Fruit fly (Drosophila melanogaster) whole organism, embryonic: ENCODE measurements around the gene qless.
A peak's percentile ranks its signal among the peaks of the same experiment; 100 is the strongest.

Source experiments
- Bgb ChIP-seq: fragments of 200-800 bp; sonication (Bioruptor generic); IDR thresholded peaks from 2 replicates; pipeline ENCODE4 v1.3.6; 2022; ENCODE audit warnings: missing biosample characterization, missing genetic modification characterization; ENCODE audit not compliant: partially characterized antibody
- CG10959 ChIP-seq: fragments of 200-800 bp; sonication (Bioruptor generic); IDR thresholded peaks from 2 replicates; pipeline ENCODE4 v1.3.6; 2022; ENCODE audit warnings: missing biosample characterization, missing genetic modification characterization
- CG11085 ChIP-seq: fragments of 200-800 bp; sonication (Bioruptor generic); IDR thresholded peaks from 2 replicates; pipeline ENCODE4 v1.3.6; 2022; ENCODE audit warnings: missing biosample characterization, missing genetic modification characterization
- CG14860 ChIP-seq: fragments of 200-800 bp; sonication (Bioruptor generic); IDR thresholded peaks from 3 replicates; pipeline ENCODE4 v1.3.6; 2022; ENCODE audit warnings: missing biosample characterization, missing genetic modification characterization; ENCODE audit not compliant: partially characterized antibody
- CG15011 ChIP-seq: fragments of 200-800 bp; sonication (Bioruptor generic); optimal IDR thresholded peaks from 3 replicates; lab custom pipeline; 2018; ENCODE audit warnings: missing biosample characterization, mild to moderate bottlenecking, missing genetic modification characterization
- CG1603 ChIP-seq: fragments of 200-800 bp; sonication (Bioruptor generic); optimal IDR thresholded peaks from 2 replicates; lab custom pipeline; 2019; ENCODE audit warnings: missing biosample characterization, mild to moderate bottlenecking, missing genetic modification characterization, moderate library complexity
- CG16815 ChIP-seq: fragments of 200-800 bp; sonication (Bioruptor generic); optimal IDR thresholded peaks from 3 replicates; lab custom pipeline; 2017; ENCODE audit warnings: missing biosample characterization, mild to moderate bottlenecking, missing genetic modification characterization
- CG16863 ChIP-seq: fragments of 200-800 bp; sonication (Bioruptor generic); optimal IDR thresholded peaks from 3 replicates; lab custom pipeline; 2016; ENCODE audit warnings: missing biosample characterization, missing genetic modification characterization
- CG17186 ChIP-seq: fragments of 200-800 bp; sonication (Bioruptor generic); optimal IDR thresholded peaks from 3 replicates; lab custom pipeline; 2017; ENCODE audit warnings: missing biosample characterization, missing genetic modification reagents, missing genetic modification characterization
- CG17802 ChIP-seq: fragments of 200-800 bp; sonication (Bioruptor generic); optimal IDR thresholded peaks from 2 replicates; lab custom pipeline; 2018; ENCODE audit warnings: missing biosample characterization, mild to moderate bottlenecking, missing genetic modification characterization, moderate library complexity
- CG18011 ChIP-seq: fragments of 200-800 bp; sonication (Bioruptor generic); optimal IDR thresholded peaks from 2 replicates; lab custom pipeline; 2017; ENCODE audit warnings: missing biosample characterization, missing genetic modification characterization, mild to moderate bottlenecking, moderate library complexity, missing genotype
- CG2199 ChIP-seq: fragments of 200-800 bp; sonication (Bioruptor generic); IDR thresholded peaks from 3 replicates; pipeline ENCODE4 v1.3.6; 2022; ENCODE audit warnings: missing biosample characterization, missing genetic modification characterization
- CG32772 ChIP-seq: fragments of 200-800 bp; sonication (Bioruptor generic); IDR thresholded peaks from 2 replicates; pipeline ENCODE4 v1.3.6; 2022; ENCODE audit warnings: missing biosample characterization, missing genetic modification characterization
- CG3995 ChIP-seq: fragments of 200-800 bp; sonication (Bioruptor generic); optimal IDR thresholded peaks from 3 replicates; lab custom pipeline; 2016; ENCODE audit warnings: missing biosample characterization, missing genetic modification characterization
- CG4282 ChIP-seq: fragments of 200-800 bp; sonication (Bioruptor generic); optimal IDR thresholded peaks from 2 replicates; lab custom pipeline; 2016; ENCODE audit warnings: missing biosample characterization, missing genetic modification characterization
- CG4424 ChIP-seq: fragments of 200-800 bp; sonication (Bioruptor generic); optimal IDR thresholded peaks from 3 replicates; lab custom pipeline; 2016; ENCODE audit warnings: missing biosample characterization, missing genetic modification characterization
- CG6254 ChIP-seq: fragments of 200-800 bp; sonication (Bioruptor generic); optimal IDR thresholded peaks from 3 replicates; lab custom pipeline; 2017; ENCODE audit warnings: mild to moderate bottlenecking, missing biosample characterization, missing genetic modification reagents, missing genetic modification characterization
- CG6683 ChIP-seq: fragments of 200-800 bp; sonication (Bioruptor generic); optimal IDR thresholded peaks from 2 replicates; lab custom pipeline; 2017; ENCODE audit warnings: missing biosample characterization, mild to moderate bottlenecking, missing genetic modification characterization, missing genetic modification reagents
- CG6765 ChIP-seq: fragments of 200-800 bp; sonication (Bioruptor generic); optimal IDR thresholded peaks from 3 replicates; lab custom pipeline; 2017; ENCODE audit warnings: missing biosample characterization, mild to moderate bottlenecking, missing genetic modification characterization
- CG6813 ChIP-seq: fragments of 200-800 bp; sonication (Bioruptor generic); optimal IDR thresholded peaks from 2 replicates; lab custom pipeline; 2017; ENCODE audit warnings: missing biosample characterization, missing genetic modification characterization, mild to moderate bottlenecking, moderate library complexity, missing genetic modification reagents
- Eip74EF ChIP-seq, 2 experiments: fragments of 200-800 bp in 1 of 2; fragments of >200 bp in 1 of 2; sonication (Bioruptor generic) in 1 of 2; optimal IDR thresholded peaks; 2 replicates each; lab custom pipeline; 2017 to 2019; ENCODE audit warnings: missing biosample characterization in 2 of 2, missing genetic modification characterization in 2 of 2, mild to moderate bottlenecking in 1 of 2, moderate library complexity in 1 of 2
- Ets65A ChIP-seq: fragments of 200-800 bp; sonication (Bioruptor generic); peaks from one replicate; lab custom pipeline; 2016; ENCODE audit warnings: missing biosample characterization, missing genetic modification characterization
- HHEX ChIP-seq: fragments of 200-800 bp; sonication (Bioruptor generic); optimal IDR thresholded peaks from 3 replicates; lab custom pipeline; 2017; ENCODE audit warnings: missing biosample characterization, mild to moderate bottlenecking, missing genetic modification characterization, missing genetic modification reagents
- Med ChIP-seq: fragments of 200-800 bp; sonication (Bioruptor generic); peaks from one replicate; lab custom pipeline; 2016; ENCODE audit warnings: missing biosample characterization, missing genetic modification characterization, mild to moderate bottlenecking, inconsistent platforms, moderate library complexity
- Myb ChIP-seq: fragments of 200-800 bp; sonication (Bioruptor generic); optimal IDR thresholded peaks from 2 replicates; lab custom pipeline; 2016; ENCODE audit warnings: missing biosample characterization, missing genetic modification characterization
- Neu2 ChIP-seq: fragments of 200-800 bp; sonication (Bioruptor generic); optimal IDR thresholded peaks from 3 replicates; lab custom pipeline; 2016; ENCODE audit warnings: missing biosample characterization, missing genetic modification characterization, borderline replicate concordance
- Nf-YA ChIP-seq: fragments of 200-800 bp; sonication (Bioruptor generic); IDR thresholded peaks from 2 replicates; pipeline ENCODE4 v1.3.6; 2022; ENCODE audit warnings: missing biosample characterization, missing genetic modification characterization
- Nf-YB ChIP-seq: fragments of 200-800 bp; sonication (Bioruptor generic); optimal IDR thresholded peaks from 3 replicates; lab custom pipeline; 2019; ENCODE audit warnings: missing biosample characterization, mild to moderate bottlenecking, missing genetic modification characterization, moderate library complexity
- amos ChIP-seq: fragments of 200-800 bp; sonication (Bioruptor generic); IDR thresholded peaks from 2 replicates; pipeline ENCODE4 v1.3.6; 2022; ENCODE audit warnings: missing biosample characterization, missing genetic modification characterization; ENCODE audit not compliant: partially characterized antibody
- ash1 ChIP-seq: fragments of 200-800 bp; sonication (Bioruptor generic); optimal IDR thresholded peaks from 2 replicates; lab custom pipeline; 2018; ENCODE audit warnings: missing biosample characterization, mild to moderate bottlenecking, missing genetic modification characterization
- bab2 ChIP-seq: fragments of 200-800 bp; sonication (Bioruptor generic); optimal IDR thresholded peaks from 2 replicates; lab custom pipeline; 2016; ENCODE audit warnings: missing biosample characterization, missing genetic modification characterization
- caup ChIP-seq: fragments of 200-800 bp; sonication (Bioruptor generic); optimal IDR thresholded peaks from 3 replicates; lab custom pipeline; 2017; ENCODE audit warnings: missing biosample characterization, mild to moderate bottlenecking, missing genetic modification characterization, moderate library complexity; ENCODE audit not compliant: severe bottlenecking
- corto ChIP-seq: fragments of 200-800 bp; sonication (Bioruptor generic); optimal IDR thresholded peaks from 2 replicates; lab custom pipeline; 2016; ENCODE audit warnings: missing biosample characterization, mild to moderate bottlenecking, missing genetic modification characterization, moderate library complexity
- crp ChIP-seq, 2 experiments: fragments of 200-800 bp; sonication (Bioruptor generic); optimal IDR thresholded peaks; 2 replicates in 1 of 2; 3 replicates in 1 of 2; lab custom pipeline; 2017; ENCODE audit warnings: missing biosample characterization in 2 of 2, missing genetic modification characterization in 2 of 2, mild to moderate bottlenecking in 1 of 2, moderate library complexity in 1 of 2
- cwo ChIP-seq: fragments of 200-800 bp; sonication (Bioruptor generic); optimal IDR thresholded peaks from 3 replicates; lab custom pipeline; 2017; ENCODE audit warnings: missing biosample characterization, missing genetic modification characterization, mild to moderate bottlenecking, moderate library complexity, missing genetic modification reagents
- danr ChIP-seq: fragments of 200-800 bp; sonication (Bioruptor generic); IDR thresholded peaks from 2 replicates; pipeline ENCODE4 v1.3.6; 2022; ENCODE audit warnings: missing biosample characterization, missing genetic modification characterization
- exex ChIP-seq: fragments of 200-800 bp; sonication (Bioruptor generic); optimal IDR thresholded peaks from 4 replicates; lab custom pipeline; 2018; ENCODE audit warnings: missing biosample characterization, mild to moderate bottlenecking, missing genetic modification characterization, moderate library complexity
- hbn ChIP-seq: fragments of 200-800 bp; sonication (Bioruptor generic); IDR thresholded peaks from 2 replicates; pipeline ENCODE4 v1.3.6; 2022; ENCODE audit warnings: missing biosample characterization, missing genetic modification characterization; ENCODE audit not compliant: partially characterized antibody
- ind ChIP-seq: fragments of 200-800 bp; sonication (Bioruptor generic); optimal IDR thresholded peaks from 3 replicates; lab custom pipeline; 2016; ENCODE audit warnings: missing biosample characterization, missing genetic modification characterization
- kah ChIP-seq: fragments of 200-800 bp; sonication (Bioruptor generic); optimal IDR thresholded peaks from 2 replicates; lab custom pipeline; 2018; ENCODE audit warnings: missing biosample characterization, mild to moderate bottlenecking, missing genetic modification characterization
- klu ChIP-seq: fragments of 200-800 bp; sonication (Bioruptor generic); IDR thresholded peaks from 2 replicates; pipeline ENCODE4 v1.3.6; 2022; ENCODE audit warnings: missing biosample characterization, missing genetic modification characterization
- lmd ChIP-seq: fragments of 200-800 bp; sonication (Bioruptor generic); IDR thresholded peaks from 2 replicates; pipeline ENCODE4 v1.3.6; 2022; ENCODE audit warnings: missing biosample characterization, missing genetic modification characterization
- run ChIP-seq: fragments of 200-800 bp; sonication (Bioruptor generic); optimal IDR thresholded peaks from 3 replicates; lab custom pipeline; 2018; ENCODE audit warnings: missing biosample characterization, mild to moderate bottlenecking, missing genetic modification characterization
- sens ChIP-seq: fragments of 200-800 bp; sonication (Bioruptor generic); peaks from one replicate; lab custom pipeline; 2016; ENCODE audit warnings: missing biosample characterization, missing genetic modification characterization
- trh ChIP-seq: fragments of 200-800 bp; sonication (Bioruptor generic); optimal IDR thresholded peaks from 2 replicates; lab custom pipeline; 2016; ENCODE audit warnings: missing biosample characterization, missing genetic modification characterization
- wor ChIP-seq: fragments of 200-800 bp; sonication (Bioruptor generic); IDR thresholded peaks from 2 replicates; pipeline ENCODE4 v1.3.6; 2022; ENCODE audit warnings: missing biosample characterization, missing genetic modification characterization
- zfh1 ChIP-seq: fragments of 200-800 bp; sonication (Bioruptor generic); IDR thresholded peaks from 3 replicates; pipeline ENCODE4 v1.3.6; 2022; ENCODE audit warnings: missing biosample characterization, missing genetic modification characterization

Gene qless

dm6 chr3R:31262298-31262697 lies 9.9 kb upstream of the qless start, which contains the start of gene CAH5:
CAH5 (plus strand) TSS chr3R:31262598.
- TF ChIP-seq wor (GFP tag; lab: Robert Waterston, UW) (no peak), Nf-YB (no peak), CG32772 (GFP tag; lab: Robert Waterston, UW) (no peak), CG6765 (no peak), klu (no peak), CG15011 (GFP tag; lab: Kevin White, UChicago) (no peak), zfh1 (GFP tag; lab: Robert Waterston, UW) (no peak), CG11085 (no peak), HHEX (GFP tag; lab: Kevin White, UChicago) (no peak), CG4424 (no peak), Bgb (no peak), CG18011 (GFP tag; lab: Kevin White, UChicago) (no peak), CG4282 (no peak), ind (GFP tag; lab: Kevin White, UChicago) (no peak), CG17802 (tag; lab: Kevin White, UChicago) (no peak), CG10959 (GFP tag; lab: Robert Waterston, UW) (no peak), CG3995 (no peak), Myb (no peak), amos (GFP tag; lab: Robert Waterston, UW) (no peak), CG2199 (GFP tag; lab: Robert Waterston, UW) (no peak)

- no peak for TF ChIP-seq hbn (GFP tag; lab: Robert Waterston, UW)
Observed at dm6 chr3R:31259947-31260346, 7.5 kb upstream of the qless start, which contains the start of gene CAH16. CAH16 (plus strand) TSS chr3R:31260247.

dm6 chr3R:31257299-31257698 lies 4.9 kb upstream of the qless start, which contains the start of gene CAH6:
CAH6 (plus strand) TSS chr3R:31257599.
- TF ChIP-seq sens (GFP tag; lab: Kevin White, UChicago) (peak; percentile 22), corto (GFP tag; lab: Kevin White, UChicago) (no peak), Med (GFP tag; lab: Kevin White, UChicago) (peak; percentile 59), exex (tag; lab: Kevin White, UChicago) (peak; percentile 21), Ets65A (peak; percentile 71), Nf-YA (GFP tag; lab: Robert Waterston, UW) (no peak), CG6683 (no peak)

dm6 chr3R:31254808-31255207 lies 2.4 kb upstream of the qless start, which contains the start of the genes CG1750 and spn-F:
CG1750 (minus strand) TSS chr3R:31254900.
spn-F (plus strand) TSS chr3R:31255127.
- TF ChIP-seq ash1 (GFP tag; lab: Kevin White, UChicago) (no peak), CG32772 (GFP tag; lab: Robert Waterston, UW) (no peak), corto (GFP tag; lab: Kevin White, UChicago) (no peak), CG17186 (GFP tag; lab: Kevin White, UChicago) (no peak), kah (GFP tag; lab: Kevin White, UChicago) (peak; percentile 2), CG6813 (GFP tag; lab: Kevin White, UChicago) (no peak), CG16815 (GFP tag; lab: Kevin White, UChicago) (no peak), Eip74EF (GFP tag; optimal IDR thresholded peaks at IDR 0.05; lab: Kevin White, UChicago) (no peak), bab2 (GFP tag; lab: Kevin White, UChicago) (no peak), lmd (GFP tag; lab: Robert Waterston, UW) (no peak), cwo (GFP tag; lab: Kevin White, UChicago) (no peak), crp (GFP tag; optimal IDR thresholded peaks at IDR 0.05; lab: Kevin White, UChicago) (peak; percentile 81 to 95), danr (GFP tag; lab: Robert Waterston, UW) (no peak), CG16863 (GFP tag; lab: Kevin White, UChicago) (no peak), trh (GFP tag; lab: Kevin White, UChicago) (no peak), CG1603 (tag; lab: Kevin White, UChicago) (peak; percentile 5), Neu2 (GFP tag; lab: Kevin White, UChicago) (no peak), CG6254 (GFP tag; lab: Kevin White, UChicago) (no peak), run (no peak), CG14860 (GFP tag; lab: Robert Waterston, UW) (peak; percentile 49; the same call in 2 of the 3 replicates), caup (GFP tag; lab: Kevin White, UChicago) (no peak)
